Worm (Caenorhabditis elegans) whole organism, L4 larva: ENCODE measurements around the gene spat-2.

ENCODE experiments used
- F37D6.2 ChIP-seq: sonication (generic microtip); optimal IDR thresholded peaks from 2 replicates; lab custom pipeline; 2016; ENCODE audit warnings: mild to moderate bottlenecking, missing genetic modification characterization, missing compliant biosample characterization
- F49E8.2 ChIP-seq: sonication (generic microtip); optimal IDR thresholded peaks from 2 replicates; lab custom pipeline; 2016; ENCODE audit warnings: missing compliant biosample characterization, mild to moderate bottlenecking, missing genetic modification characterization, borderline replicate concordance
- Y105C5A.15 ChIP-seq: fragments of 200-800 bp; sonication (Bioruptor generic); IDR thresholded peaks from 2 replicates; pipeline ENCODE4 v1.3.6; 2022; ENCODE audit warnings: missing genetic modification characterization, missing compliant biosample characterization
- Y48G9A.11 ChIP-seq: fragments of 200-800 bp; sonication (Bioruptor generic); IDR thresholded peaks from 2 replicates; pipeline ENCODE4 v1.3.6; 2022; ENCODE audit warnings: missing genetic modification reagents, missing genetic modification characterization, missing compliant biosample characterization
- Y75B8A.6 ChIP-seq: fragments of 200-800 bp; sonication (Bioruptor generic); IDR thresholded peaks from 2 replicates; pipeline ENCODE4 v1.3.6; 2022; ENCODE audit warnings: missing genetic modification reagents, missing genetic modification characterization, missing compliant biosample characterization
- attf-4 ChIP-seq: sonication (generic microtip); optimal IDR thresholded peaks from 3 replicates; lab custom pipeline; 2017; ENCODE audit warnings: missing biosample characterization, missing genetic modification characterization
- ceh-32 ChIP-seq: sonication (generic microtip); optimal IDR thresholded peaks from 2 replicates; lab custom pipeline; 2016; ENCODE audit warnings: mild to moderate bottlenecking, missing genetic modification characterization, missing compliant biosample characterization; ENCODE audit not compliant: poor library complexity
- ceh-44 ChIP-seq: fragments of 200-800 bp; sonication (Bioruptor generic); IDR thresholded peaks from 2 replicates; pipeline ENCODE4 v1.3.6; 2022; ENCODE audit warnings: missing genetic modification reagents, missing genetic modification characterization, missing compliant biosample characterization
- cey-2 ChIP-seq: sonication (generic microtip); optimal IDR thresholded peaks from 3 replicates; lab custom pipeline; 2017; ENCODE audit warnings: missing genetic modification characterization, mild to moderate bottlenecking, missing compliant biosample characterization, antibody characterized with exemption, borderline replicate concordance; ENCODE audit not compliant: insufficient read depth
- ctbp-1 ChIP-seq: fragments of 200-800 bp; sonication (Bioruptor generic); IDR thresholded peaks from 2 replicates; pipeline ENCODE4 v1.3.6; 2022; ENCODE audit warnings: missing genetic modification reagents, missing genetic modification characterization, missing compliant biosample characterization
- daf-8 ChIP-seq: fragments of 200-800 bp; sonication (Bioruptor generic); IDR thresholded peaks from 2 replicates; pipeline ENCODE4 v1.3.6; 2022; ENCODE audit warnings: missing genetic modification characterization, missing compliant biosample characterization
- dmd-9 ChIP-seq: fragments of 200-800 bp; sonication (Bioruptor generic); IDR thresholded peaks from 2 replicates; pipeline ENCODE4 v1.3.6; 2022; ENCODE audit warnings: missing genetic modification reagents, missing genetic modification characterization, missing compliant biosample characterization
- dve-1 ChIP-seq: sonication (generic microtip); optimal IDR thresholded peaks from 2 replicates; lab custom pipeline; 2017; ENCODE audit warnings: antibody characterized with exemption, mild to moderate bottlenecking, missing genetic modification characterization, missing compliant biosample characterization; ENCODE audit not compliant: insufficient read depth
- fkh-10 ChIP-seq: fragments of 150-350 bp; optimal IDR thresholded peaks from 2 replicates; lab custom pipeline; 2014; ENCODE audit warnings: missing biosample characterization, missing genetic modification reagents, missing genetic modification characterization
- fos-1 ChIP-seq: fragments of 150-350 bp; optimal IDR thresholded peaks from 2 replicates; lab custom pipeline; 2014; ENCODE audit warnings: missing biosample characterization, missing genetic modification characterization
- hif-1 ChIP-seq, 2 experiments: sonication (generic microtip); optimal IDR thresholded peaks; 2 replicates each; lab custom pipeline; 2016 to 2017; ENCODE audit warnings: missing compliant biosample characterization in 2 of 2, missing genetic modification characterization in 2 of 2, missing genetic modification reagents in 2 of 2, missing genotype in 2 of 2, mild to moderate bottlenecking in 1 of 2
- hlh-11 ChIP-seq: fragments of 200-800 bp; sonication (Bioruptor generic); optimal IDR thresholded peaks from 2 replicates; lab custom pipeline; 2018; ENCODE audit warnings: mild to moderate bottlenecking, missing genetic modification characterization, missing compliant biosample characterization
- jun-1 ChIP-seq: fragments of 150-350 bp; optimal IDR thresholded peaks from 2 replicates; lab custom pipeline; 2014; ENCODE audit warnings: missing biosample characterization, missing genetic modification reagents, missing genetic modification characterization
- lim-7 ChIP-seq: fragments of 200-800 bp; sonication (Bioruptor generic); IDR thresholded peaks from 2 replicates; pipeline ENCODE4 v1.3.6; 2022; ENCODE audit warnings: missing genetic modification characterization, missing compliant biosample characterization
- lin-15B ChIP-seq: fragments of 150-350 bp; sonication (generic microtip); optimal IDR thresholded peaks from 3 replicates; lab custom pipeline; 2014; ENCODE audit warnings: missing biosample characterization, missing genetic modification characterization
- lin-29 ChIP-seq: fragments of 200-800 bp; sonication (Bioruptor generic); IDR thresholded peaks from 2 replicates; pipeline ENCODE4 v1.3.6; 2022; ENCODE audit warnings: missing genetic modification reagents, missing genetic modification characterization, missing compliant biosample characterization
- lin-38 ChIP-seq: fragments of 200-800 bp; sonication (Bioruptor generic); IDR thresholded peaks from 2 replicates; pipeline ENCODE4 v1.3.6; 2022; ENCODE audit warnings: missing genetic modification reagents, missing genetic modification characterization, missing compliant biosample characterization
- mes-2 ChIP-seq: sonication (generic microtip); optimal IDR thresholded peaks from 2 replicates; lab custom pipeline; 2016; ENCODE audit warnings: missing genotype, mild to moderate bottlenecking, missing genetic modification characterization, missing compliant biosample characterization; ENCODE audit not compliant: poor library complexity, severe bottlenecking
- mxl-2 ChIP-seq: fragments of 200-800 bp; sonication (Bioruptor generic); conservative IDR thresholded peaks from 2 replicates; pipeline ENCODE4 v1.3.6; 2022; ENCODE audit warnings: missing genetic modification reagents, missing genetic modification characterization, missing compliant biosample characterization
- mxl-3 ChIP-seq: fragments of 200-800 bp; sonication (Bioruptor generic); optimal IDR thresholded peaks from 2 replicates; lab custom pipeline; 2018; ENCODE audit warnings: mild to moderate bottlenecking, missing genetic modification characterization, missing compliant biosample characterization
- nhr-41 ChIP-seq: fragments of 200-800 bp; sonication (Bioruptor generic); IDR thresholded peaks from 2 replicates; pipeline ENCODE4 v1.3.6; 2022; ENCODE audit warnings: missing genetic modification reagents, missing genetic modification characterization, missing compliant biosample characterization
- nhr-42 ChIP-seq: fragments of 200-800 bp; sonication (Bioruptor generic); IDR thresholded peaks from 2 replicates; pipeline ENCODE4 v1.3.6; 2022; ENCODE audit warnings: missing genetic modification characterization, missing compliant biosample characterization
- nhr-6 ChIP-seq: fragments of 150-350 bp; optimal IDR thresholded peaks from 2 replicates; lab custom pipeline; 2014; ENCODE audit warnings: missing biosample characterization, missing genetic modification characterization
- php-3 ChIP-seq: fragments of 200-800 bp; sonication (Bioruptor generic); IDR thresholded peaks from 2 replicates; pipeline ENCODE4 v1.3.6; 2022; ENCODE audit warnings: missing genetic modification reagents, missing genetic modification characterization, missing compliant biosample characterization
- saeg-2 ChIP-seq: fragments of 200-800 bp; sonication (Bioruptor generic); IDR thresholded peaks from 2 replicates; pipeline ENCODE4 v1.3.6; 2022; ENCODE audit warnings: missing genetic modification reagents, missing genetic modification characterization, missing compliant biosample characterization
- set-16 ChIP-seq: fragments of 200-800 bp; sonication (Bioruptor generic); IDR thresholded peaks from 2 replicates; pipeline ENCODE4 v1.3.6; 2022; ENCODE audit warnings: missing genetic modification reagents, missing genetic modification characterization, missing compliant biosample characterization
- snpc-4 ChIP-seq: fragments of 150-350 bp; optimal IDR thresholded peaks from 2 replicates; lab custom pipeline; 2014; ENCODE audit warnings: missing biosample characterization, missing genetic modification characterization
- spr-1 ChIP-seq: sonication (generic microtip); optimal IDR thresholded peaks from 2 replicates; lab custom pipeline; 2016; ENCODE audit warnings: mild to moderate bottlenecking, missing genetic modification characterization, missing compliant biosample characterization
- spr-3 ChIP-seq: fragments of 200-800 bp; sonication (Bioruptor generic); optimal IDR thresholded peaks from 2 replicates; lab custom pipeline; 2018; ENCODE audit warnings: mild to moderate bottlenecking, missing genetic modification characterization, missing compliant biosample characterization
- tag-97 ChIP-seq: fragments of 200-800 bp; sonication (Bioruptor generic); IDR thresholded peaks from 2 replicates; pipeline ENCODE4 v1.3.6; 2022; ENCODE audit warnings: missing genetic modification characterization, missing compliant biosample characterization
- tra-1 ChIP-seq: fragments of 200-800 bp; sonication (Bioruptor generic); IDR thresholded peaks from 2 replicates; pipeline ENCODE4 v1.3.6; 2022; ENCODE audit warnings: missing genetic modification reagents, missing genetic modification characterization, missing compliant biosample characterization
- unc-130 ChIP-seq: sonication (generic microtip); optimal IDR thresholded peaks from 2 replicates; lab custom pipeline; 2016; ENCODE audit warnings: missing genetic modification reagents, missing genetic modification characterization, missing compliant biosample characterization
- unc-62 ChIP-seq, 3 experiments: fragments of 150-350 bp in 1 of 3; sonication (generic microtip); optimal IDR thresholded peaks in 2 of 3; peaks in 1 of 3; 1 replicate in 1 of 3; 2 replicates in 2 of 3; lab custom pipeline; 2014 to 2017; ENCODE audit warnings: missing biosample characterization in 3 of 3, missing genetic modification characterization in 3 of 3, missing genetic modification reagents in 3 of 3, missing genotype in 1 of 3
- vab-7 ChIP-seq: fragments of 200-800 bp; sonication (Bioruptor generic); IDR thresholded peaks from 2 replicates; pipeline ENCODE4 v1.3.6; 2022; ENCODE audit warnings: missing genetic modification reagents, missing genetic modification characterization, missing compliant biosample characterization
- zfp-2 ChIP-seq: sonication (generic microtip); optimal IDR thresholded peaks from 2 replicates; lab custom pipeline; 2016; ENCODE audit warnings: mild to moderate bottlenecking, missing genetic modification characterization, missing compliant biosample characterization
- ztf-11 ChIP-seq: fragments of 150-350 bp; optimal IDR thresholded peaks from 2 replicates; lab custom pipeline; 2014; ENCODE audit warnings: missing biosample characterization, missing genetic modification characterization

Gene spat-2

ce11 chrIII:11091651-11092278 is 55.0 kb downstream of the spat-2 start (continued):
- no peak for TF ChIP-seq dve-1 (tag; lab: Kevin White, UChicago)
- TF ChIP-seq Y105C5A.15 (GFP tag; lab: Robert Waterston, UW): no peak
- TF ChIP-seq spr-1: no peak
- TF ChIP-seq lin-38 (GFP tag; lab: Robert Waterston, UW): peak; percentile 40; the same call in 1 of the 2 replicates
- TF ChIP-seq, all 104 proteins: peak for 21

ce11 chrIII:11093489-11093888 is 56.7 kb downstream of the spat-2 start:
- peak in 1 of 2 experiments; percentile 56 for TF ChIP-seq hif-1 (tag; optimal IDR thresholded peaks at IDR 0.05; lab: Kevin White, UChicago)
- TF ChIP-seq unc-130 (GFP tag; lab: Kevin White, UChicago): peak; percentile 82
- no peak for TF ChIP-seq daf-8 (GFP tag; lab: Robert Waterston, UW)
- 0 out of 2 replicates have a peak, but pooled peaks have one; percentile 16 for TF ChIP-seq vab-7 (GFP tag; lab: Robert Waterston, UW)
- TF ChIP-seq lim-7: no peak
- peak; percentile 91 for TF ChIP-seq mes-2 (tag; lab: Kevin White, UChicago)
- TF ChIP-seq dmd-9 (GFP tag; lab: Robert Waterston, UW): 0 out of 2 replicates have a peak, but pooled peaks have one; percentile 41

- no peak for TF ChIP-seq ceh-44
- TF ChIP-seq tag-97: no peak
- TF ChIP-seq saeg-2 (GFP tag; lab: Robert Waterston, UW): no peak
- no peak for TF ChIP-seq lin-29 (GFP tag; lab: Robert Waterston, UW)
- TF ChIP-seq fos-1: no peak
- TF ChIP-seq, all 104 proteins: peak for 0
Observed at ce11 chrIII:11095687-11096086, 58.9 kb downstream of the spat-2 start.

ce11 chrIII:11099864-11100263 is 63.1 kb downstream of the spat-2 start, which contains the start of gene hmt-1:
Gene hmt-1 (minus strand): TSS chrIII:11099964.
- TF ChIP-seq Y75B8A.6 (GFP tag; lab: Robert Waterston, UW) (no peak), set-16 (no peak), ceh-32 (no peak), mxl-3 (GFP tag; lab: Kevin White, UChicago) (no peak), attf-4 (tag; lab: Kevin White, UChicago) (no peak), hlh-11 (tag; lab: Kevin White, UChicago) (no peak), nhr-41 (GFP tag; lab: Robert Waterston, UW) (no peak), snpc-4 (no peak), ctbp-1 (GFP tag; lab: Robert Waterston, UW) (no peak), unc-62 (GFP tag; optimal IDR thresholded peaks at IDR 0.05 in 1 of 2; lab: Kevin White, UChicago) (no peak), unc-62 (tag; optimal IDR thresholded peaks at IDR 0.05; lab: Kevin White, UChicago) (no peak), tra-1 (GFP tag; lab: Robert Waterston, UW) (no peak), zfp-2 (tag; lab: Kevin White, UChicago) (no peak), php-3 (GFP tag; lab: Robert Waterston, UW) (no peak), F49E8.2 (tag; lab: Kevin White, UChicago) (no peak), ztf-11 (tag; lab: Kevin White, UChicago) (no peak)

ce11 chrIII:11101246-11101645 is 64.5 kb downstream of the spat-2 start:
- TF ChIP-seq lim-7 (no peak), nhr-6 (tag; lab: Kevin White, UChicago) (no peak), lin-15B (no peak), spr-3 (GFP tag; lab: Kevin White, UChicago) (no peak), tra-1 (GFP tag; lab: Robert Waterston, UW) (no peak), jun-1 (tag; lab: Kevin White, UChicago) (no peak), nhr-42 (GFP tag; lab: Robert Waterston, UW) (no peak), F37D6.2 (no peak), fkh-10 (GFP tag; lab: Kevin White, UChicago) (no peak), cey-2 (tag; lab: Kevin White, UChicago) (no peak), mxl-2 (GFP tag; lab: Robert Waterston, UW) (no peak), Y48G9A.11 (GFP tag; lab: Robert Waterston, UW) (no peak), hif-1 (tag; optimal IDR thresholded peaks at IDR 0.05; lab: Kevin White, UChicago) (no peak)
